Fruit fly (Drosophila melanogaster) whole organism, embryonic: ENCODE measurements around the gene alpha-Est9.
A peak's percentile ranks its signal among the peaks of the same experiment; 100 is the strongest.

Experiments used
- CG11093 ChIP-seq: fragments of 200-800 bp; sonication (Bioruptor generic); IDR thresholded peaks from 3 replicates; pipeline ENCODE4 v1.3.6; 2022; ENCODE audit warnings: missing biosample characterization, missing genetic modification characterization
- CG14014 ChIP-seq: fragments of 200-800 bp; sonication (Bioruptor generic); IDR thresholded peaks from 2 replicates; pipeline ENCODE4 v1.3.6; 2022; ENCODE audit warnings: missing biosample characterization, missing genetic modification characterization
- CG14441 ChIP-seq: fragments of 200-800 bp; sonication (Bioruptor generic); IDR thresholded peaks from 2 replicates; pipeline ENCODE4 v1.3.6; 2022; ENCODE audit warnings: missing biosample characterization, missing genetic modification characterization
- CG17359 ChIP-seq: fragments of 200-800 bp; sonication (Bioruptor generic); optimal IDR thresholded peaks from 3 replicates; lab custom pipeline; 2018; ENCODE audit warnings: missing biosample characterization, mild to moderate bottlenecking, missing genetic modification characterization, moderate library complexity
- CG17361 ChIP-seq: fragments of 200-800 bp; sonication (Bioruptor generic); IDR thresholded peaks from 3 replicates; pipeline ENCODE4 v1.3.6; 2022; ENCODE audit warnings: missing biosample characterization, missing genetic modification characterization
- CG18476 ChIP-seq: fragments of 200-800 bp; sonication (Bioruptor generic); optimal IDR thresholded peaks from 2 replicates; lab custom pipeline; 2016; ENCODE audit warnings: missing biosample characterization, mild to moderate bottlenecking, missing genetic modification characterization
- CG18764 ChIP-seq: fragments of 200-800 bp; sonication (Bioruptor generic); optimal IDR thresholded peaks from 3 replicates; lab custom pipeline; 2016; ENCODE audit warnings: missing biosample characterization, missing genetic modification characterization
- CG2120 ChIP-seq: fragments of 200-800 bp; sonication (Bioruptor generic); optimal IDR thresholded peaks from 3 replicates; lab custom pipeline; 2016; ENCODE audit warnings: missing biosample characterization, missing genetic modification characterization
- CG2199 ChIP-seq: fragments of 200-800 bp; sonication (Bioruptor generic); IDR thresholded peaks from 3 replicates; pipeline ENCODE4 v1.3.6; 2022; ENCODE audit warnings: missing biosample characterization, missing genetic modification characterization
- CG32772 ChIP-seq: fragments of 200-800 bp; sonication (Bioruptor generic); IDR thresholded peaks from 2 replicates; pipeline ENCODE4 v1.3.6; 2022; ENCODE audit warnings: missing biosample characterization, missing genetic modification characterization
- CG3281 ChIP-seq: fragments of 200-800 bp; sonication (Bioruptor generic); optimal IDR thresholded peaks from 3 replicates; lab custom pipeline; 2017; ENCODE audit warnings: missing biosample characterization, mild to moderate bottlenecking, missing genetic modification characterization
- CG4617 ChIP-seq: fragments of 200-800 bp; sonication (Bioruptor generic); optimal IDR thresholded peaks from 3 replicates; lab custom pipeline; 2016; ENCODE audit warnings: missing biosample characterization, missing genetic modification characterization, borderline replicate concordance
- CG9215 ChIP-seq: fragments of 200-800 bp; sonication (Bioruptor generic); IDR thresholded peaks from 2 replicates; pipeline ENCODE4 v1.3.6; 2022; ENCODE audit warnings: missing biosample characterization, missing genetic modification characterization
- CG9797 ChIP-seq: fragments of 200-800 bp; sonication (Bioruptor generic); optimal IDR thresholded peaks from 3 replicates; lab custom pipeline; 2018; ENCODE audit warnings: missing biosample characterization, mild to moderate bottlenecking, missing genetic modification characterization
- Dbx ChIP-seq: fragments of 200-800 bp; sonication (Bioruptor generic); IDR thresholded peaks from 3 replicates; pipeline ENCODE4 v1.3.6; 2022; ENCODE audit warnings: missing biosample characterization, missing genetic modification characterization
- Dek ChIP-seq: fragments of 200-800 bp; sonication (Bioruptor generic); optimal IDR thresholded peaks from 3 replicates; lab custom pipeline; 2019; ENCODE audit warnings: missing biosample characterization, mild to moderate bottlenecking, missing genetic modification characterization, moderate library complexity
- E2f2 ChIP-seq: fragments of 200-800 bp; sonication (Bioruptor generic); IDR thresholded peaks from 2 replicates; pipeline ENCODE4 v1.3.6; 2022; ENCODE audit warnings: missing biosample characterization, missing genetic modification characterization
- Ets65A ChIP-seq: fragments of 200-800 bp; sonication (Bioruptor generic); peaks from one replicate; lab custom pipeline; 2016; ENCODE audit warnings: missing biosample characterization, missing genetic modification characterization
- H15 ChIP-seq: fragments of 200-800 bp; sonication (Bioruptor generic); IDR thresholded peaks from 3 replicates; pipeline ENCODE4 v1.3.6; 2022; ENCODE audit warnings: missing biosample characterization, missing genetic modification characterization
- MTF-1 ChIP-seq: fragments of 200-800 bp; sonication (Bioruptor generic); optimal IDR thresholded peaks from 2 replicates; lab custom pipeline; 2018; ENCODE audit warnings: missing biosample characterization, mild to moderate bottlenecking, missing genetic modification characterization, borderline replicate concordance
- Nf-YB ChIP-seq: fragments of 200-800 bp; sonication (Bioruptor generic); optimal IDR thresholded peaks from 3 replicates; lab custom pipeline; 2019; ENCODE audit warnings: missing biosample characterization, mild to moderate bottlenecking, missing genetic modification characterization, moderate library complexity
- Sry-β ChIP-seq: fragments of 200-800 bp; sonication (Bioruptor generic); optimal IDR thresholded peaks from 2 replicates; lab custom pipeline; 2018; ENCODE audit warnings: missing biosample characterization, mild to moderate bottlenecking, missing genetic modification characterization, moderate library complexity
- Taf1 ChIP-seq: fragments of 200-800 bp; sonication (Bioruptor generic); IDR thresholded peaks from 2 replicates; pipeline ENCODE4 v1.3.6; 2022; ENCODE audit warnings: missing biosample characterization, missing genetic modification characterization
- Xbp1 ChIP-seq: fragments of 200-800 bp; sonication (Bioruptor generic); optimal IDR thresholded peaks from 3 replicates; lab custom pipeline; 2016; ENCODE audit warnings: missing biosample characterization, mild to moderate bottlenecking, missing genetic modification characterization
- al ChIP-seq: fragments of 200-800 bp; sonication (Bioruptor generic); IDR thresholded peaks from 2 replicates; pipeline ENCODE4 v1.3.6; 2022; ENCODE audit warnings: missing biosample characterization, missing genetic modification characterization
- amos ChIP-seq: fragments of 200-800 bp; sonication (Bioruptor generic); IDR thresholded peaks from 2 replicates; pipeline ENCODE4 v1.3.6; 2022; ENCODE audit warnings: missing biosample characterization, missing genetic modification characterization; ENCODE audit not compliant: partially characterized antibody
- aop ChIP-seq: fragments of 200-800 bp; sonication (Bioruptor generic); IDR thresholded peaks from 2 replicates; pipeline ENCODE4 v1.3.6; 2022; ENCODE audit warnings: missing biosample characterization, missing genetic modification characterization
- bcd ChIP-seq: fragments of 200-800 bp; sonication (Bioruptor generic); optimal IDR thresholded peaks from 2 replicates; lab custom pipeline; 2017; ENCODE audit warnings: missing biosample characterization, mild to moderate bottlenecking, missing genetic modification characterization
- croc ChIP-seq: fragments of 200-800 bp; sonication (Bioruptor generic); conservative IDR thresholded peaks from 3 replicates; pipeline ENCODE4 v1.3.6; 2022; ENCODE audit warnings: missing biosample characterization, missing genetic modification characterization
- crp ChIP-seq, 2 experiments: fragments of 200-800 bp; sonication (Bioruptor generic); optimal IDR thresholded peaks; 2 replicates in 1 of 2; 3 replicates in 1 of 2; lab custom pipeline; 2017; ENCODE audit warnings: missing biosample characterization in 2 of 2, missing genetic modification characterization in 2 of 2, mild to moderate bottlenecking in 1 of 2, moderate library complexity in 1 of 2
- dati ChIP-seq: fragments of 200-800 bp; sonication (Bioruptor generic); IDR thresholded peaks from 2 replicates; pipeline ENCODE4 v1.3.6; 2022; ENCODE audit warnings: missing biosample characterization, missing genetic modification characterization
- dimm ChIP-seq: fragments of 200-800 bp; sonication (Bioruptor generic); IDR thresholded peaks from 2 replicates; pipeline ENCODE4 v1.3.6; 2022; ENCODE audit warnings: missing biosample characterization, missing genetic modification characterization
- esg ChIP-seq: fragments of 200-800 bp; sonication (Bioruptor generic); conservative IDR thresholded peaks from 2 replicates; pipeline ENCODE4 v1.3.6; 2022; ENCODE audit warnings: missing biosample characterization, missing genetic modification characterization
- fd3F ChIP-seq: fragments of 200-800 bp; sonication (Bioruptor generic); optimal IDR thresholded peaks from 2 replicates; lab custom pipeline; 2018; ENCODE audit warnings: missing biosample characterization, mild to moderate bottlenecking, missing genetic modification characterization, moderate library complexity
- grau ChIP-seq: fragments of 200-800 bp; optimal IDR thresholded peaks from 3 replicates; lab custom pipeline; 2019; ENCODE audit warnings: missing biosample characterization, mild to moderate bottlenecking, missing genetic modification characterization, moderate library complexity
- gt ChIP-seq: fragments of 200-800 bp; sonication (Bioruptor generic); IDR thresholded peaks from 2 replicates; pipeline ENCODE4 v1.3.6; 2022; ENCODE audit warnings: missing biosample characterization, missing genetic modification characterization
- ham ChIP-seq: fragments of 200-800 bp; sonication (Bioruptor generic); IDR thresholded peaks from 2 replicates; pipeline ENCODE4 v1.3.6; 2022; ENCODE audit warnings: missing biosample characterization, missing genetic modification characterization
- ken ChIP-seq: fragments of 200-800 bp; sonication (Bioruptor generic); IDR thresholded peaks from 3 replicates; pipeline ENCODE4 v1.3.6; 2022; ENCODE audit warnings: missing biosample characterization, missing genetic modification characterization
- nmo ChIP-seq: fragments of 200-800 bp; sonication (Bioruptor generic); optimal IDR thresholded peaks from 2 replicates; lab custom pipeline; 2018; ENCODE audit warnings: missing biosample characterization, mild to moderate bottlenecking, missing genetic modification characterization, moderate library complexity
- onecut ChIP-seq: fragments of 200-800 bp; sonication (Bioruptor generic); IDR thresholded peaks from 2 replicates; pipeline ENCODE4 v1.3.6; 2022; ENCODE audit warnings: missing biosample characterization, missing genetic modification characterization
- pan ChIP-seq, 4 experiments: fragments of >200 bp in 3 of 4; fragments of 200-800 bp in 1 of 4; sonication (Bioruptor generic) in 1 of 4; optimal IDR thresholded peaks in 3 of 4; IDR thresholded peaks in 1 of 4; 2 replicates each; pipeline versions ENCODE4 v1.3.6 to Lab custom; 2017 to 2022; ENCODE audit warnings: missing biosample characterization in 2 of 4, missing genetic modification characterization in 2 of 4, mixed read lengths in 1 of 4
- phol ChIP-seq: fragments of 200-800 bp; sonication (Bioruptor generic); optimal IDR thresholded peaks from 3 replicates; lab custom pipeline; 2018; ENCODE audit warnings: missing biosample characterization, mild to moderate bottlenecking, missing genetic modification characterization, moderate library complexity
- prd ChIP-seq, 3 experiments: fragments of >200 bp in 2 of 3; fragments of 200-800 bp in 1 of 3; sonication (Bioruptor generic) in 1 of 3; optimal IDR thresholded peaks in 2 of 3; IDR thresholded peaks in 1 of 3; 2 replicates in 2 of 3; 3 replicates in 1 of 3; pipeline versions ENCODE4 v1.3.6 to Lab custom; 2017 to 2022; ENCODE audit warnings: missing biosample characterization in 1 of 3, missing genetic modification characterization in 1 of 3
- schlank ChIP-seq: fragments of 200-800 bp; sonication (Bioruptor generic); optimal IDR thresholded peaks from 2 replicates; lab custom pipeline; 2018; ENCODE audit warnings: missing biosample characterization, mild to moderate bottlenecking, missing genetic modification characterization
- sd ChIP-seq: fragments of 200-800 bp; sonication (Bioruptor generic); optimal IDR thresholded peaks from 3 replicates; lab custom pipeline; 2018; ENCODE audit warnings: missing biosample characterization, mild to moderate bottlenecking, missing genetic modification characterization, moderate library complexity
- shn ChIP-seq: fragments of 200-800 bp; sonication (Bioruptor generic); optimal IDR thresholded peaks from 3 replicates; lab custom pipeline; 2016; ENCODE audit warnings: missing biosample characterization, missing genetic modification characterization
- sim ChIP-seq: fragments of 200-800 bp; sonication (Bioruptor generic); IDR thresholded peaks from 2 replicates; pipeline ENCODE4 v1.3.6; 2022; ENCODE audit warnings: missing biosample characterization, missing genetic modification characterization
- sisA ChIP-seq: fragments of 200-800 bp; sonication (Bioruptor generic); IDR thresholded peaks from 2 replicates; pipeline ENCODE4 v1.3.6; 2022; ENCODE audit warnings: missing biosample characterization, missing genetic modification characterization
- vvl ChIP-seq: fragments of 200-800 bp; sonication (Bioruptor generic); IDR thresholded peaks from 2 replicates; pipeline ENCODE4 v1.3.6; 2022; ENCODE audit warnings: missing biosample characterization, missing genetic modification characterization
- zfh1 ChIP-seq: fragments of 200-800 bp; sonication (Bioruptor generic); IDR thresholded peaks from 3 replicates; pipeline ENCODE4 v1.3.6; 2022; ENCODE audit warnings: missing biosample characterization, missing genetic modification characterization

Gene alpha-Est9

DNA sequence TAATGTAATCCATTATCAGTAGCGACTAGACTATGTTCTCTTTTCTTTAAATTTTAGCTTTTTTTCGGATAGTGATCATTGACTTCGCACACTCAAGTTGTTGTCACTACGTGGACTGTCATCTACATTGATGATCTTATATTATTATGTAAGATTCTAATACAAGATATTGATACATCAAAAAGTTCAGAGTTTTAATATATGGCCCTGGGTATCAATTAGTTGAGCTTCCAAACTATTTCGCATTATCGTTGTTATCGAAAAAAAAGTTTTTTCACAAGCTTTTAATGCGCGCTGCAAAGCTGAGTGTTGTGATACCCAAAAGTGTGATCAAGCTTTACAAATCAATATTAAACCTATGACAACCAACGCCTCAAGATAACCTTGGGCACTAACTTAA is 12.8 kb downstream of the alpha-Est9 start (continued):
- TF ChIP-seq nmo (GFP tag; lab: Kevin White, UChicago): peak; percentile 40
- TF ChIP-seq CG17361: peak; percentile 33; the same call in 2 of the 3 replicates
- no peak for TF ChIP-seq CG9797 (GFP tag; lab: Kevin White, UChicago)
- TF ChIP-seq ham (GFP tag; lab: Robert Waterston, UW): no peak
- no peak for TF ChIP-seq crp (GFP tag; optimal IDR thresholded peaks at IDR 0.05; lab: Kevin White, UChicago)
- TF ChIP-seq sisA: no peak
- peak; percentile 24 for TF ChIP-seq CG2120
- TF ChIP-seq onecut (GFP tag; lab: Robert Waterston, UW): peak; percentile 83
- 0 out of 3 replicates have a peak, but pooled peaks have one; percentile 14 for TF ChIP-seq CG2199 (GFP tag; lab: Robert Waterston, UW)
- TF ChIP-seq gt: no peak
- peak; percentile 39; the same call in 1 of the 2 replicates for TF ChIP-seq CG14014
- no peak for TF ChIP-seq sim
- no peak for TF ChIP-seq Taf1 (GFP tag; lab: Robert Waterston, UW)
- peak; percentile 41; the same call in 1 of the 2 replicates for TF ChIP-seq al (GFP tag; lab: Robert Waterston, UW)
- TF ChIP-seq CG11093: no peak
- no peak for TF ChIP-seq prd (optimal IDR thresholded peaks at IDR 0.05; lab: Kevin White, UChicago)
- peak; percentile 42; the same call in 1 of the 3 replicates for TF ChIP-seq prd (GFP tag; IDR thresholded peaks at IDR 0.05; lab: Robert Waterston, UW)
- peak; percentile 28 for TF ChIP-seq CG17359 (tag; lab: Kevin White, UChicago)
- no peak for TF ChIP-seq croc (GFP tag; lab: Robert Waterston, UW)
- no peak for TF ChIP-seq Nf-YB
- TF ChIP-seq grau (tag; lab: Kevin White, UChicago): peak; percentile 22
- TF ChIP-seq pan (optimal IDR thresholded peaks at IDR 0.05; lab: Kevin White, UChicago): no peak
- no peak for TF ChIP-seq pan (GFP tag; optimal IDR thresholded peaks at IDR 0.05 in 1 of 2, IDR thresholded peaks at IDR 0.05 in 1 of 2)
- TF ChIP-seq phol: no peak
- no peak for TF ChIP-seq Sry-β (GFP tag; lab: Kevin White, UChicago)
- no peak for TF ChIP-seq sd
- TF ChIP-seq E2f2: 0 out of 2 replicates have a peak, but pooled peaks have one; percentile 8
- no peak for TF ChIP-seq aop (GFP tag; lab: Robert Waterston, UW)
- TF ChIP-seq fd3F (GFP tag; lab: Kevin White, UChicago): no peak
- TF ChIP-seq Ets65A: peak; percentile 36
- peak; percentile 30 for TF ChIP-seq Dek (tag; lab: Kevin White, UChicago)
- TF ChIP-seq bcd (GFP tag; lab: Kevin White, UChicago): peak; percentile 9
- TF ChIP-seq CG18764 (GFP tag; lab: Kevin White, UChicago): no peak
- TF ChIP-seq dati (GFP tag; lab: Robert Waterston, UW): no peak
- TF ChIP-seq dimm (GFP tag; lab: Robert Waterston, UW): no peak
- no peak for TF ChIP-seq CG4617
- TF ChIP-seq CG9215: no peak
- 0 out of 2 replicates have a peak, but pooled peaks have one; percentile 15 for TF ChIP-seq CG32772 (GFP tag; lab: Robert Waterston, UW)
- TF ChIP-seq CG18476 (GFP tag; lab: Kevin White, UChicago): peak; percentile 13
- TF ChIP-seq CG14441 (GFP tag; lab: Robert Waterston, UW): peak; percentile 47
- 0 out of 2 replicates have a peak, but pooled peaks have one; percentile 10 for TF ChIP-seq esg (GFP tag; lab: Robert Waterston, UW)
- no peak for TF ChIP-seq schlank (tag; lab: Kevin White, UChicago)
- no peak for TF ChIP-seq shn (GFP tag; lab: Kevin White, UChicago)
- TF ChIP-seq CG3281 (GFP tag; lab: Kevin White, UChicago): no peak
- TF ChIP-seq H15 (GFP tag; lab: Robert Waterston, UW): no peak
- peak; percentile 8 for TF ChIP-seq Xbp1 (GFP tag; lab: Kevin White, UChicago)
- TF ChIP-seq vvl (GFP tag; lab: Robert Waterston, UW): peak; percentile 34; the same call in 1 of the 2 replicates
- no peak for TF ChIP-seq zfh1
- TF ChIP-seq ken (GFP tag; lab: Robert Waterston, UW): no peak
- TF ChIP-seq Dbx (GFP tag; lab: Robert Waterston, UW): no peak
- TF ChIP-seq MTF-1 (GFP tag; lab: Kevin White, UChicago): no peak
- peak; percentile 47; the same call in 1 of the 2 replicates for TF ChIP-seq amos (GFP tag; lab: Robert Waterston, UW)
